Worm (Caenorhabditis elegans): ENCODE data around the gene zig-13.

zig-13 gene

ce11 chrIII:178126-178525 lies 21.6 kb upstream of the zig-13 start:
- TF ChIP-seq gmeb-1 (tag; optimal IDR thresholded peaks at IDR 0.05) (no peak), unc-39 (tag; optimal IDR thresholded peaks at IDR 0.05) (no peak), ceh-82 (tag; optimal IDR thresholded peaks at IDR 0.05) (no peak), F13H6.1 (tag; optimal IDR thresholded peaks at IDR 0.05) (no peak), aly-2 (tag; optimal IDR thresholded peaks at IDR 0.05) (no peak), peb-1 (tag; optimal IDR thresholded peaks at IDR 0.05) (no peak), alr-1 (tag; optimal IDR thresholded peaks at IDR 0.05) (no peak), sma-9 (GFP tag; optimal IDR thresholded peaks at IDR 0.05) (no peak), sma-9 (tag; optimal IDR thresholded peaks at IDR 0.05) (no peak), crh-2 (tag; optimal IDR thresholded peaks at IDR 0.05) (no peak), ztf-11 (tag; optimal IDR thresholded peaks at IDR 0.05) (no peak), nhr-129 (tag; optimal IDR thresholded peaks at IDR 0.05) (no peak), lin-13 (GFP tag; optimal IDR thresholded peaks at IDR 0.05) (no peak), nhr-12 (tag; optimal IDR thresholded peaks at IDR 0.05) (no peak), zag-1 (tag; optimal IDR thresholded peaks at IDR 0.05) (no peak), mab-5 (tag; optimal IDR thresholded peaks at IDR 0.05) (no peak), ama-1 (optimal IDR thresholded peaks at IDR 0.05) (no peak), nhr-237 (tag; optimal IDR thresholded peaks at IDR 0.05) (no peak)

- no peak for TF ChIP-seq nhr-6 (tag; optimal IDR thresholded peaks at IDR 0.05)
- no peak for TF ChIP-seq sem-4 (tag; optimal IDR thresholded peaks at IDR 0.05)
- TF ChIP-seq sma-9 (GFP tag; optimal IDR thresholded peaks at IDR 0.05) = no peak
- no peak for TF ChIP-seq sma-9 (tag; optimal IDR thresholded peaks at IDR 0.05)
- no peak for TF ChIP-seq lin-39 (tag; optimal IDR thresholded peaks at IDR 0.05)
- no peak for TF ChIP-seq nhr-23 (tag; optimal IDR thresholded peaks at IDR 0.05)
- TF ChIP-seq unc-62 (GFP tag; optimal IDR thresholded peaks at IDR 0.05) = no peak
- no peak for TF ChIP-seq mbf-1 (tag; optimal IDR thresholded peaks at IDR 0.05)
Observed at ce11 chrIII:177715-178114, 21.2 kb upstream of the zig-13 start, which contains the start of gene F40G9.14. TSS of gene F40G9.14 (minus strand) at chrIII:177815.

ce11 chrIII:175733-176132 lies 19.2 kb upstream of the zig-13 start, which contains the start of gene clec-148:
TSS of gene clec-148 (minus strand) at chrIII:175833.
- TF ChIP-seq lsy-2 (tag; optimal IDR thresholded peaks at IDR 0.05) = no peak
- peak; percentile 53 for TF ChIP-seq fos-1 (tag; optimal IDR thresholded peaks at IDR 0.05)

ce11 chrIII:173501-173900 lies 17.0 kb upstream of the zig-13 start, which contains the start of gene F40G9.19:
TSS of gene F40G9.19 (plus strand) at chrIII:173801.
- no peak for TF ChIP-seq nhr-129 (tag; optimal IDR thresholded peaks at IDR 0.05)
- no peak for TF ChIP-seq nhr-77 (tag; optimal IDR thresholded peaks at IDR 0.05)
- TF ChIP-seq nhr-23 (tag; optimal IDR thresholded peaks at IDR 0.05) = no peak
- TF ChIP-seq zag-1 (tag; optimal IDR thresholded peaks at IDR 0.05) = no peak
- no peak for TF ChIP-seq peb-1 (tag; optimal IDR thresholded peaks at IDR 0.05)
- TF ChIP-seq lin-11 (tag; optimal IDR thresholded peaks at IDR 0.05) = no peak
- TF ChIP-seq elt-1 (tag; optimal IDR thresholded peaks at IDR 0.05) = no peak
- TF ChIP-seq Y55F3AM.14 (GFP tag; optimal IDR thresholded peaks at IDR 0.05) = no peak
- no peak for TF ChIP-seq ztf-11 (tag; optimal IDR thresholded peaks at IDR 0.05)

ce11 chrIII:171617-172016 lies 15.1 kb upstream of the zig-13 start, which contains the start of the genes F40G9.9 and F40G9.12:
TSS of gene F40G9.9 (minus strand) at chrIII:171717.
TSS of gene F40G9.12 (plus strand) at chrIII:171847.
- no peak for TF ChIP-seq peb-1 (tag; optimal IDR thresholded peaks at IDR 0.05)
- TF ChIP-seq ztf-4 (tag; optimal IDR thresholded peaks at IDR 0.05) = no peak
- TF ChIP-seq C34F6.9 (tag; optimal IDR thresholded peaks at IDR 0.05) = no peak
- TF ChIP-seq nhr-11 (tag; optimal IDR thresholded peaks at IDR 0.05) = no peak
- no peak for TF ChIP-seq ZK546.5 (tag; optimal IDR thresholded peaks at IDR 0.05)
- no peak for TF ChIP-seq egl-27 (tag; optimal IDR thresholded peaks at IDR 0.05)
- no peak for TF ChIP-seq unc-55 (GFP tag; optimal IDR thresholded peaks at IDR 0.05)
- TF ChIP-seq unc-62 (GFP tag; optimal IDR thresholded peaks at IDR 0.05) = no peak
- no peak for TF ChIP-seq sma-3 (GFP tag; optimal IDR thresholded peaks at IDR 0.05)
- no peak for TF ChIP-seq alr-1 (tag; optimal IDR thresholded peaks at IDR 0.05)
- no peak for TF ChIP-seq mbf-1 (tag; optimal IDR thresholded peaks at IDR 0.05)
- no peak for TF ChIP-seq unc-39 (tag; optimal IDR thresholded peaks at IDR 0.05)
- no peak for TF ChIP-seq ceh-82 (tag; optimal IDR thresholded peaks at IDR 0.05)
- TF ChIP-seq nhr-10 (tag; optimal IDR thresholded peaks at IDR 0.05) = no peak
- no peak for TF ChIP-seq R02D3.7 (tag; optimal IDR thresholded peaks at IDR 0.05)
- no peak for TF ChIP-seq lin-11 (tag; optimal IDR thresholded peaks at IDR 0.05)
- no peak for TF ChIP-seq blmp-1 (tag; optimal IDR thresholded peaks at IDR 0.05; ENCODE audit: insufficient read depth)
- no peak for TF ChIP-seq lsy-2 (tag; optimal IDR thresholded peaks at IDR 0.05)
